Worm (Caenorhabditis elegans) whole organism, L4/young adult: ENCODE results near the gene EEED8.13.

ENCODE experiments used
- W03F9.2 ChIP-seq: fragments of 150-350 bp; optimal IDR thresholded peaks from 2 replicates; lab custom pipeline; 2014; ENCODE audit warnings: missing biosample characterization, missing genetic modification characterization
- dao-5 ChIP-seq: sonication (generic microtip); optimal IDR thresholded peaks from 2 replicates; lab custom pipeline; 2016; ENCODE audit warnings: missing genotype, missing genetic modification characterization, moderate library complexity, missing compliant biosample characterization
- him-1 ChIP-seq: sonication (generic microtip); optimal IDR thresholded peaks from 2 replicates; lab custom pipeline; 2016; ENCODE audit warnings: missing genotype, missing genetic modification reagents, missing genetic modification characterization, missing compliant biosample characterization

Gene EEED8.13

ce11 chrII:5429522-5430257 is 17.3 kb upstream of the EEED8.13 start, which contains the start of the genes F07F6.4 and F07F6.2:
Gene F07F6.4 (minus strand): TSS chrII:5429572.
Gene F07F6.2 (plus strand): TSS chrII:5430207.
- peak; percentile 6 for TF ChIP-seq W03F9.2 (tag; lab: Kevin White, UChicago)
- no peak for TF ChIP-seq dao-5

ce11 chrII:5426470-5426869 is 14.1 kb upstream of the EEED8.13 start:
- no peak for TF ChIP-seq dao-5
- no peak for TF ChIP-seq him-1 (tag; lab: Kevin White, UChicago)
- no peak for TF ChIP-seq W03F9.2 (tag; lab: Kevin White, UChicago)

ce11 chrII:5426054-5426453 is 13.7 kb upstream of the EEED8.13 start:
- TF ChIP-seq dao-5, result no peak
- no peak for TF ChIP-seq him-1 (tag; lab: Kevin White, UChicago)
- no peak for TF ChIP-seq W03F9.2 (tag; lab: Kevin White, UChicago)

ce11 chrII:5425633-5426032 is 13.3 kb upstream of the EEED8.13 start, which contains the start of gene F07F6.8:
Gene F07F6.8 (minus strand): TSS chrII:5425733.
- no peak for TF ChIP-seq him-1 (tag; lab: Kevin White, UChicago)
- no peak for TF ChIP-seq dao-5
- TF ChIP-seq W03F9.2 (tag; lab: Kevin White, UChicago), result no peak

ce11 chrII:5423832-5424231 is 11.5 kb upstream of the EEED8.13 start, which contains the start of gene F07F6.7:
Gene F07F6.7 (minus strand): TSS chrII:5423858.
- TF ChIP-seq him-1 (tag; lab: Kevin White, UChicago) (no peak), dao-5 (no peak), W03F9.2 (tag; lab: Kevin White, UChicago) (no peak)

- no peak for TF ChIP-seq dao-5
- TF ChIP-seq him-1 (tag; lab: Kevin White, UChicago), result no peak
- TF ChIP-seq W03F9.2 (tag; lab: Kevin White, UChicago), result no peak
Observed at ce11 chrII:5420947-5421614, 8.7 kb upstream of the EEED8.13 start, which contains the start of gene tofu-6. Gene tofu-6 (plus strand): TSS chrII:5421248.

- no peak for TF ChIP-seq dao-5
- TF ChIP-seq W03F9.2 (tag; lab: Kevin White, UChicago), result no peak
- TF ChIP-seq him-1 (tag; lab: Kevin White, UChicago), result no peak
Observed at ce11 chrII:5418929-5419328, 6.6 kb upstream of the EEED8.13 start, which contains the start of gene EEED8.15. Gene EEED8.15 (plus strand): TSS chrII:5419229.

- TF ChIP-seq him-1 (tag; lab: Kevin White, UChicago) (no peak), W03F9.2 (tag; lab: Kevin White, UChicago) (no peak), dao-5 (no peak)
Observed at ce11 chrII:5418317-5418716, 6.0 kb upstream of the EEED8.13 start.

ce11 chrII:5417905-5418304 is 5.5 kb upstream of the EEED8.13 start:
- no peak for TF ChIP-seq him-1 (tag; lab: Kevin White, UChicago)
- TF ChIP-seq W03F9.2 (tag; lab: Kevin White, UChicago), result no peak
- no peak for TF ChIP-seq dao-5

ce11 chrII:5416204-5416764 is 3.9 kb upstream of the EEED8.13 start, which contains the start of gene EEED8.2:
Gene EEED8.2 (plus strand): TSS chrII:5416714.
- no peak for TF ChIP-seq W03F9.2 (tag; lab: Kevin White, UChicago)
- no peak for TF ChIP-seq him-1 (tag; lab: Kevin White, UChicago)
- no peak for TF ChIP-seq dao-5

- TF ChIP-seq W03F9.2 (tag; lab: Kevin White, UChicago) (no peak), dao-5 (no peak), him-1 (tag; lab: Kevin White, UChicago) (no peak)
Observed at ce11 chrII:5414040-5414439, 1.7 kb upstream of the EEED8.13 start, which contains the start of the genes EEED8.14 and EEED8.3. Gene EEED8.14 (minus strand): TSS chrII:5414052. Gene EEED8.3 (plus strand): TSS chrII:5414276.

ce11 chrII:5408924-5409323 is 3.4 kb downstream of the EEED8.13 start, which contains the start of the genes EEED8.12 and EEED8.4:
Gene EEED8.12 (minus strand): TSS chrII:5409024.
Gene EEED8.4 (plus strand): TSS chrII:5409319.
- TF ChIP-seq him-1 (tag; lab: Kevin White, UChicago) (no peak), W03F9.2 (tag; lab: Kevin White, UChicago) (no peak)

ce11 chrII:5407548-5407947 is 4.8 kb downstream of the EEED8.13 start, which contains the start of gene clec-141:
Gene clec-141 (minus strand): TSS chrII:5407648.
- TF ChIP-seq W03F9.2 (tag; lab: Kevin White, UChicago) (no peak), dao-5 (no peak), him-1 (tag; lab: Kevin White, UChicago) (no peak)
